Worm (Caenorhabditis elegans) whole organism, early embryonic: ENCODE measurements around the gene ppgn-1.

Experiments
- B0310.2 ChIP-seq: sonication (generic microtip); optimal IDR thresholded peaks from 2 replicates; lab custom pipeline; 2016; ENCODE audit warnings: mild to moderate bottlenecking, missing genetic modification characterization, missing compliant biosample characterization
- F13C5.2 ChIP-seq: sonication (generic microtip); optimal IDR thresholded peaks from 2 replicates; lab custom pipeline; 2017; ENCODE audit warnings: mild to moderate bottlenecking, missing genetic modification characterization, inconsistent platforms, missing compliant biosample characterization
- aly-1 ChIP-seq: sonication (generic microtip); optimal IDR thresholded peaks from 2 replicates; lab custom pipeline; 2016; ENCODE audit warnings: missing genetic modification characterization, missing compliant biosample characterization
- ama-1 ChIP-seq: fragments of 150-350 bp; optimal IDR thresholded peaks from 2 replicates; lab custom pipeline; 2014
- ceh-13 ChIP-seq: fragments of 200-800 bp; sonication (Bioruptor generic); optimal IDR thresholded peaks from 2 replicates; lab custom pipeline; 2018; ENCODE audit warnings: mild to moderate bottlenecking, missing genetic modification characterization, missing compliant biosample characterization
- ceh-36 ChIP-seq: sonication (generic microtip); optimal IDR thresholded peaks from 2 replicates; lab custom pipeline; 2016; ENCODE audit warnings: missing genetic modification characterization, inconsistent platforms, missing compliant biosample characterization
- ets-7 ChIP-seq: sonication (generic microtip); optimal IDR thresholded peaks from 2 replicates; lab custom pipeline; 2016; ENCODE audit warnings: missing genotype, missing genetic modification characterization, missing compliant biosample characterization
- flt-1 ChIP-seq: fragments of 200-800 bp; sonication (Bioruptor generic); IDR thresholded peaks from 2 replicates; pipeline ENCODE4 v1.3.6; 2022; ENCODE audit warnings: missing genetic modification characterization, missing compliant biosample characterization
- hmbx-1 ChIP-seq: sonication (generic microtip); optimal IDR thresholded peaks from 2 replicates; lab custom pipeline; 2016; ENCODE audit warnings: mild to moderate bottlenecking, missing genetic modification characterization, missing compliant biosample characterization
- hmg-4 ChIP-seq: fragments of 200-800 bp; sonication (Bioruptor generic); optimal IDR thresholded peaks from 2 replicates; lab custom pipeline; 2018; ENCODE audit warnings: mild to moderate bottlenecking, missing genetic modification characterization, missing compliant biosample characterization
- hnd-1 ChIP-seq: sonication (generic microtip); optimal IDR thresholded peaks from 2 replicates; lab custom pipeline; 2016; ENCODE audit warnings: missing genetic modification characterization, missing compliant biosample characterization
- pes-1 ChIP-seq: fragments of 200-800 bp; sonication (Bioruptor generic); IDR thresholded peaks from 2 replicates; pipeline ENCODE4 v1.3.6; 2022; ENCODE audit warnings: missing genetic modification reagents, missing genetic modification characterization, missing compliant biosample characterization
- tbx-37 ChIP-seq: fragments of 200-800 bp; sonication (Bioruptor generic); conservative IDR thresholded peaks from 2 replicates; pipeline ENCODE4 v1.3.6; 2022; ENCODE audit warnings: missing genetic modification reagents, missing genetic modification characterization, missing compliant biosample characterization
- tra-4 ChIP-seq: sonication (generic microtip); optimal IDR thresholded peaks from 2 replicates; lab custom pipeline; 2017; ENCODE audit warnings: missing genetic modification characterization, missing compliant biosample characterization

ce11 chrIV:2313721-2314683 lies 34.7 kb downstream of the ppgn-1 start, which contains the start of gene vha-11:
- no peak for TF ChIP-seq ama-1 (lab: Kevin White, UChicago)
- TF ChIP-seq tbx-37 (GFP tag; lab: Robert Waterston, UW), result no peak
- TF ChIP-seq flt-1 (GFP tag; lab: Robert Waterston, UW), result no peak
- no peak for TF ChIP-seq aly-1 (tag; lab: Kevin White, UChicago)
- TF ChIP-seq hnd-1, result no peak
- no peak for TF ChIP-seq ceh-13 (GFP tag; lab: Kevin White, UChicago)
- TF ChIP-seq B0310.2 (tag; lab: Kevin White, UChicago), result no peak
- no peak for TF ChIP-seq pes-1
- TF ChIP-seq hmg-4 (GFP tag; lab: Kevin White, UChicago), result no peak
- TF ChIP-seq tra-4, result no peak
- TF ChIP-seq ceh-36, result no peak
- no peak for TF ChIP-seq F13C5.2 (tag; lab: Kevin White, UChicago)
- no peak for TF ChIP-seq ets-7
- no peak for TF ChIP-seq hmbx-1 (tag; lab: Kevin White, UChicago)
